Fruit fly (Drosophila melanogaster) whole organism, pupa: ENCODE measurements around the gene Mst85C.

Experiments used
- CG14655 ChIP-seq: fragments of 200-800 bp; sonication (Bioruptor generic); optimal IDR thresholded peaks from 3 replicates; lab custom pipeline; 2017; ENCODE audit warnings: mild to moderate bottlenecking, missing biosample characterization, missing genetic modification reagents, missing genetic modification characterization
- CG32121 ChIP-seq: fragments of 200-800 bp; sonication (Bioruptor generic); IDR thresholded peaks from 2 replicates; pipeline ENCODE4 v1.3.6; 2022; ENCODE audit warnings: missing biosample characterization, missing genetic modification characterization
- CG4496 ChIP-seq: fragments of 200-800 bp; sonication (Bioruptor generic); IDR thresholded peaks from 3 replicates; pipeline ENCODE4 v1.3.6; 2022; ENCODE audit warnings: missing biosample characterization, missing genetic modification characterization
- EcR ChIP-seq: fragments of 200-800 bp; sonication (Bioruptor generic); optimal IDR thresholded peaks from 3 replicates; lab custom pipeline; 2019; ENCODE audit warnings: missing biosample characterization, missing genetic modification characterization, mild to moderate bottlenecking, moderate library complexity, missing genetic modification reagents
- Ets98B ChIP-seq: fragments of 200-800 bp; sonication (Bioruptor generic); IDR thresholded peaks from 2 replicates; pipeline ENCODE4 v1.3.6; 2022; ENCODE audit warnings: missing biosample characterization, missing genetic modification characterization
- Pif1B ChIP-seq: fragments of 200-800 bp; sonication (Bioruptor generic); optimal IDR thresholded peaks from 3 replicates; lab custom pipeline; 2016; ENCODE audit warnings: missing biosample characterization, missing genetic modification characterization
- fd96Ca ChIP-seq: fragments of 200-800 bp; sonication (Bioruptor generic); IDR thresholded peaks from 3 replicates; pipeline ENCODE4 v1.3.6; 2022; ENCODE audit warnings: missing biosample characterization, missing genetic modification characterization
- gl ChIP-seq: fragments of 200-800 bp; sonication (Bioruptor generic); optimal IDR thresholded peaks from 2 replicates; lab custom pipeline; 2018; ENCODE audit warnings: missing biosample characterization, mild to moderate bottlenecking, missing genetic modification characterization
- rn ChIP-seq: fragments of 200-800 bp; sonication (Bioruptor generic); IDR thresholded peaks from 2 replicates; pipeline ENCODE4 v1.3.6; 2022; ENCODE audit warnings: missing biosample characterization, missing genetic modification characterization

dm6 chr3R:9062756-9063155 lies 14.3 kb downstream of the Mst85C start:
- TF ChIP-seq Ets98B (GFP tag; lab: Robert Waterston, UW) (peak; percentile 17; the same call in 1 of the 2 replicates), CG4496 (GFP tag; lab: Robert Waterston, UW) (peak; percentile 64; the same call in 2 of the 3 replicates), EcR (GFP tag; lab: Kevin White, UChicago) (no peak), gl (tag; lab: Kevin White, UChicago) (no peak), fd96Ca (GFP tag; lab: Robert Waterston, UW) (peak; percentile 67; the same call in 1 of the 3 replicates), CG32121 (0 out of 2 replicates have a peak, but pooled peaks have one; percentile 13), Pif1B (GFP tag; lab: Kevin White, UChicago) (no peak), CG14655 (GFP tag; lab: Kevin White, UChicago) (no peak), rn (GFP tag; lab: Robert Waterston, UW) (no peak)
